Worm (Caenorhabditis elegans): Measurements from ENCODE around the gene arrd-22.

DNA sequence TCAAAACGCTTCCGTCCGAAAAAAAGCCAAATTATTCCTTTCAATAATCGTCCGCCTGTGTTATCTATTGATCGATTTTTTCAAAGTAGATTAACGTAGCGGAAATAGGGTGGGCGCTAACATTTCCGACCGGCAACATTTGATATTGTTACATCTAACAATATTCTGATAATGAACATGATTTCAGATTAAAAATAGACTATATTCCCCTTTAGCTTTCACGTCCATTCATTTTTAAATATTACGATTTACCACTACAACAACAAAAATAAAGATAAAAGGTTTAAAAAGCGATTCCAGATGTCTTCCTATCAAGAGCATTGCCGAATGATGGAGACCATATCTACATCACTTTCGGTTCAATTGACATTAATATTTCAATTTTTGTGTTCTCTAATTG lies 15.8 kb downstream of the arrd-22 start, which contains the start of gene srab-22:
- TF ChIP-seq tbx-7 (tag; optimal IDR thresholded peaks at IDR 0.05) (no peak), elt-2 (tag; optimal IDR thresholded peaks at IDR 0.05) (no peak), pqm-1 (tag; optimal IDR thresholded peaks at IDR 0.05) (no peak), ahr-1 (tag; optimal IDR thresholded peaks at IDR 0.05) (no peak)

Data from whole organism, late embryonic.